Fruit fly (Drosophila melanogaster): ENCODE measurements around the gene CG4653.

Gene CG4653

dm6 chrX:16694959-16695358, 8.9 kb upstream of the CG4653 start, which contains the start of gene Septin4:
TSS of gene Septin4 (minus strand) at chrX:16695173.
- TF ChIP-seq psq (optimal IDR thresholded peaks at IDR 0.05) (no peak), Myc (optimal IDR thresholded peaks at IDR 0.05) (no peak), Sin3A (optimal IDR thresholded peaks at IDR 0.05) (no peak), insv (optimal IDR thresholded peaks at IDR 0.05) (no peak), ttk (optimal IDR thresholded peaks at IDR 0.05) (no peak), h (optimal IDR thresholded peaks at IDR 0.05) (no peak)

DNA sequence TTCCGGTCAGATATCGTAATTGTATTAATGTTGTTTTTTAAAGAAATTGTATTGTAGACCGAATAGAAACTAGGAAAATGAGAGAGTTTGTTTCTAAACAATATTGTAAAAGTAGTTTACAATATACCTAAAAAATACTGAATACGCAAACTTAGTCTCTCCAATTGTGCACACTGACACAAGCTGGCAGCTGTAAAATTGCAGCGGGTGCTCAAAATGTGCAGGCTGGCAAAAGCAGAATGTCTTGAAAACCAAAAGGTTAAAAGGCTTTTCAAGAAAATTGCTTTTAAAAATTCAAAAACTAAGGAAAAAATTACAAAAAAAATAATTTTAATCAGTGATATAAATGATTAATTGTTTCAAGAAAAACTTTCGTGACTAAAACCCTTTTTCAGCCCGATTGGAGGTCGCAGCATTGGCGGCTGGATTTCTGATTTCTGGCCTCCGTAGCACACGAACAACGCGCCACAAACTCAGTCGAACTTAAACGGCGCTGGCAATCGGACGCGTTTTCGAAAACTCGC, 8.2 kb upstream of the CG4653 start, which contains the start of gene CG4678:
CG4678 (plus strand) TSS at position 474 of the 524 bp plus-strand sequence.
- TF ChIP-seq insv (optimal IDR thresholded peaks at IDR 0.05): no peak
- TF ChIP-seq h (optimal IDR thresholded peaks at IDR 0.05): no peak
- TF ChIP-seq Sin3A (optimal IDR thresholded peaks at IDR 0.05): no peak
- TF ChIP-seq ttk (optimal IDR thresholded peaks at IDR 0.05): no peak
- no peak for TF ChIP-seq Myc (optimal IDR thresholded peaks at IDR 0.05)
- TF ChIP-seq psq (optimal IDR thresholded peaks at IDR 0.05): no peak

dm6 chrX:16696614-16697519, 7.0 kb upstream of the CG4653 start:
- no peak for TF ChIP-seq insv (optimal IDR thresholded peaks at IDR 0.05)
- no peak for TF ChIP-seq Myc (optimal IDR thresholded peaks at IDR 0.05)
- TF ChIP-seq psq (optimal IDR thresholded peaks at IDR 0.05): no peak
- no peak for TF ChIP-seq Sin3A (optimal IDR thresholded peaks at IDR 0.05)
- no peak for TF ChIP-seq h (optimal IDR thresholded peaks at IDR 0.05)
- TF ChIP-seq ttk (optimal IDR thresholded peaks at IDR 0.05): no peak

dm6 chrX:16697882-16698571, 5.9 kb upstream of the CG4653 start:
- TF ChIP-seq h (optimal IDR thresholded peaks at IDR 0.05): no peak
- no peak for TF ChIP-seq Sin3A (optimal IDR thresholded peaks at IDR 0.05)
- TF ChIP-seq Myc (optimal IDR thresholded peaks at IDR 0.05): no peak
- no peak for TF ChIP-seq ttk (optimal IDR thresholded peaks at IDR 0.05)
- no peak for TF ChIP-seq insv (optimal IDR thresholded peaks at IDR 0.05)
- TF ChIP-seq psq (optimal IDR thresholded peaks at IDR 0.05): no peak

DNA sequence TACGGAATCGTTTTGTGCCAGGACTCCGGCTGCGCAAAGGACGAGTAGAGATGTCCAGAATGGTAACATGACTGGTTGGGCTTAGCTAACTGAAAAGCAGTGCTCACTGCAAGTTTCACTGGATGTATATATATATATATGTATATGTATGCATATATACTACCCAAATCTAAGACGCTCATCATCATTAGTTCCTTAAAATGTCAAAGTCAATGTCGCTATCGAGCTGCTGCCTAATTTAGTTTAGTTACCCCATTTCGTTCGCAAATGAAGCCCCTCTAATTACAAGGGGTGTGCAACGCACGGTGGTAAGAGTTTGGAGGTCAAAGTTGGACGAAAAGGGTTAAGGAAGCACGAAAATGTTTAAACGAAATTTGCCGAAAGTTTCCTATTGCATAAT, 3.8 kb upstream of the CG4653 start, which contains the start of gene CG9676:
CG9676 (minus strand) TSS at position 101 of the 400 bp plus-strand sequence.
- TF ChIP-seq h (optimal IDR thresholded peaks at IDR 0.05): no peak
- TF ChIP-seq psq (optimal IDR thresholded peaks at IDR 0.05): no peak
- TF ChIP-seq insv (optimal IDR thresholded peaks at IDR 0.05): no peak
- TF ChIP-seq Sin3A (optimal IDR thresholded peaks at IDR 0.05): no peak
- TF ChIP-seq ttk (optimal IDR thresholded peaks at IDR 0.05): no peak
- TF ChIP-seq Myc (optimal IDR thresholded peaks at IDR 0.05): no peak

dm6 chrX:16701941-16702340, 1.9 kb upstream of the CG4653 start, which contains the start of gene sphe:
TSS of gene sphe (minus strand) at chrX:16701972.
- TF ChIP-seq ttk (optimal IDR thresholded peaks at IDR 0.05): no peak
- no peak for TF ChIP-seq Sin3A (optimal IDR thresholded peaks at IDR 0.05)
- TF ChIP-seq h (optimal IDR thresholded peaks at IDR 0.05): no peak
- TF ChIP-seq psq (optimal IDR thresholded peaks at IDR 0.05): no peak
- no peak for TF ChIP-seq Myc (optimal IDR thresholded peaks at IDR 0.05)
- no peak for TF ChIP-seq insv (optimal IDR thresholded peaks at IDR 0.05)

DNA sequence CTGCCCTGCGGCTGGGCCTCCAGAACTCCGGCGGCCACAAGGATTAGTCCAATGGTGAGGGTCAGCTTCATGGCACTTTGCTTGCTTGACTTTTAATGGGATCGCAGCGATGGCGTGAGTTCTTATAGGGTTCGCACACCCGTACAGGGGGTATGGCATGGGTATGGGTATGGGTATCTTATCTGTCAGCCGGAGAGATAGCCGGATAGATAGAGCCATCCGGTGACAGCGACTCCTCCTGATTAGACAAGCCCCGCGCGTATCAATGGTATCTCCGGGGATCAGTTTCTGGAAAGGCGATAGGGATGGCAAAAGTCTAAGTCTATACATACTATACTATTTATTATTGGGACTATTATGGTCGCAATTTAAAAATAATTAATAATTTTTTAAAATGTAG, 2.9 kb downstream of the CG4653 start, which contains the start of gene CG9672:
CG9672 (minus strand) TSS at position 101 of the 400 bp plus-strand sequence.
- TF ChIP-seq insv (optimal IDR thresholded peaks at IDR 0.05): no peak
- TF ChIP-seq Myc (optimal IDR thresholded peaks at IDR 0.05): no peak
- TF ChIP-seq psq (optimal IDR thresholded peaks at IDR 0.05): no peak
- no peak for TF ChIP-seq h (optimal IDR thresholded peaks at IDR 0.05)
- TF ChIP-seq Sin3A (optimal IDR thresholded peaks at IDR 0.05): no peak
- no peak for TF ChIP-seq ttk (optimal IDR thresholded peaks at IDR 0.05)

dm6 chrX:16711003-16711402, 7.1 kb downstream of the CG4653 start, which contains the start of gene CG13008:
TSS of gene CG13008 (plus strand) at chrX:16711303.
- TF ChIP-seq Sin3A (optimal IDR thresholded peaks at IDR 0.05) (no peak), h (optimal IDR thresholded peaks at IDR 0.05) (no peak), psq (optimal IDR thresholded peaks at IDR 0.05) (no peak), ttk (optimal IDR thresholded peaks at IDR 0.05) (no peak), Myc (optimal IDR thresholded peaks at IDR 0.05) (no peak), insv (optimal IDR thresholded peaks at IDR 0.05) (no peak)

DNA sequence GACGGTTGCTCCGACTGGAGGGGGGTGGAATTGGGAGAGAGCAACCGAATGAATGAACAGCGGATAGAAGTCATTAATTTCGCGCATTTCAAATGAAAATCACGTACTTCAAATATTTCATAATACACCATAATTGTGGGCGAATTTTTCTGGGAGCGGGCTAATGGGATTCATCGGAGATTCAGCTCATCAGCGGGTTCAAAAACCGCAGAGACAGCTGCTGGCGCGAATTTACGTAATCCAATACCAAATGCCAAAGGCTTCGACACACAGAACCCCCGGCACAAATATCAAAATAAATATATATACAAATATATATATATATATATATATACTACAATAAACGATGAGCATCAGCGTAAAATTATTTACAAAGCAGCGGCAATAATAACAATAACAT, 12.8 kb downstream of the CG4653 start:
- TF ChIP-seq Sin3A (optimal IDR thresholded peaks at IDR 0.05) (no peak), h (optimal IDR thresholded peaks at IDR 0.05) (no peak), insv (optimal IDR thresholded peaks at IDR 0.05) (no peak), psq (optimal IDR thresholded peaks at IDR 0.05) (no peak), Myc (optimal IDR thresholded peaks at IDR 0.05) (no peak), ttk (optimal IDR thresholded peaks at IDR 0.05) (no peak)

DNA sequence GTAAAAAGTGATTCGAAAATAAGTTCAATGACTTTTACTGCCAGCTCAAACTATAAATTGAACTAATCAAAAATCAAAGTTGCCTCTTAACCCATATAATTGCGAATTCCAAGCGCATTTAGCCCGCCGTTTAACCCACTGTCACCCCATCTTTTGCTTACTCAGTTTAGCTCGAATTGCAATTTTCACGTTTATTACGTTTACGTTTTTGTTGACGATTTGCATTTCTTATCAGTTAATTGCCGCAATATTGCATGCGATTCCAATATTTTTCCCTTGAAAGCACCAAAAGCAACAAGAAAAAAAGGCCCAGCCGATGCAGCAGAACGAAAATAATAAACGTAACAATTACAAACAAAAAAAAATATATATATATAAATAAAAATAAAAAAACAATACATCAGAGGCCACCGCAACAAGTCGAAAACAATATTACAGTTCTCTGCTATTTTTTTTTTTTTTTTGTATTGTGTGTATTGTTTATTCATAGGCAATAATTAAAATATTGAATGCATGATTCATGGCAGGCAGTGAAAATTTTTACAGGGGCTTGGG, 14.4 kb downstream of the CG4653 start:
- TF ChIP-seq Sin3A (optimal IDR thresholded peaks at IDR 0.05) (no peak), h (optimal IDR thresholded peaks at IDR 0.05) (no peak), psq (optimal IDR thresholded peaks at IDR 0.05) (no peak), ttk (optimal IDR thresholded peaks at IDR 0.05) (no peak), insv (optimal IDR thresholded peaks at IDR 0.05) (no peak), Myc (optimal IDR thresholded peaks at IDR 0.05) (no peak)

- no peak for TF ChIP-seq Myc (optimal IDR thresholded peaks at IDR 0.05)
- TF ChIP-seq ttk (optimal IDR thresholded peaks at IDR 0.05): no peak
- TF ChIP-seq Sin3A (optimal IDR thresholded peaks at IDR 0.05): no peak
- TF ChIP-seq h (optimal IDR thresholded peaks at IDR 0.05): no peak
- TF ChIP-seq psq (optimal IDR thresholded peaks at IDR 0.05): no peak
- no peak for TF ChIP-seq insv (optimal IDR thresholded peaks at IDR 0.05)
Observed at dm6 chrX:16721168-16721567, 17.3 kb downstream of the CG4653 start, which contains the start of the genes CG32572 and CG34325. TSS of gene CG32572 (plus strand) at chrX:16721183. TSS of gene CG34325 (minus strand) at chrX:16721411.

Measured in Kc167 (cell line).